Worm (Caenorhabditis elegans): ENCODE results near the gene memi-2.
A peak's percentile ranks its signal among the peaks of the same experiment; 100 is the strongest.

The memi-2 gene

ce11 chrIV:13393246-13393716 lies 7.0 kb downstream of the memi-2 start:
- TF ChIP-seq tlf-1 (GFP tag; optimal IDR thresholded peaks at IDR 0.05) (peak; percentile 5), atf-7 (tag; optimal IDR thresholded peaks at IDR 0.05) (peak; percentile 44), fkh-3 (tag; optimal IDR thresholded peaks at IDR 0.05) (no peak), snpc-3.4 (tag; optimal IDR thresholded peaks at IDR 0.05) (no peak), nhr-90 (tag; optimal IDR thresholded peaks at IDR 0.05) (peak; percentile 53), F57A8.1 (GFP tag; optimal IDR thresholded peaks at IDR 0.05) (no peak), sptf-2 (GFP tag; optimal IDR thresholded peaks at IDR 0.05) (no peak), ets-4 (GFP tag; optimal IDR thresholded peaks at IDR 0.05) (no peak), lir-1 (GFP tag; conservative IDR thresholded peaks at IDR 0.05) (0 out of 2 replicates have a peak, but pooled peaks have one; percentile 7), ztf-26 (tag; optimal IDR thresholded peaks at IDR 0.05) (peak; percentile 55), dox-1 (GFP tag; IDR thresholded peaks at IDR 0.05) (no peak), nfyb-1 (GFP tag; IDR thresholded peaks at IDR 0.05) (peak; percentile 69), let-607 (tag; optimal IDR thresholded peaks at IDR 0.05) (peak in 1 of 2 experiments; percentile 41), ztf-22 (GFP tag; optimal IDR thresholded peaks at IDR 0.05) (peak; percentile 38), B0035.1 (tag; optimal IDR thresholded peaks at IDR 0.05) (no peak), cebp-1 (GFP tag; IDR thresholded peaks at IDR 0.05) (no peak; the same call in 1 of the 2 replicates), cebp-1 (tag; optimal IDR thresholded peaks at IDR 0.05) (peak; percentile 34), lin-54 (GFP tag; optimal IDR thresholded peaks at IDR 0.05) (no peak), nhr-80 (tag; optimal IDR thresholded peaks at IDR 0.05) (peak; percentile 81), snpc-4 (GFP tag; optimal IDR thresholded peaks at IDR 0.05) (no peak), snpc-4 (tag; optimal IDR thresholded peaks at IDR 0.05) (peak in 1 of 4 experiments; percentile 0), K11D2.4 (GFP tag; IDR thresholded peaks at IDR 0.05) (0 out of 2 replicates have a peak, but pooled peaks have one; percentile 12), somi-1 (GFP tag; optimal IDR thresholded peaks at IDR 0.05) (peak; percentile 25), lin-40 (tag; optimal IDR thresholded peaks at IDR 0.05) (peak; percentile 77), rec-8 (tag; optimal IDR thresholded peaks at IDR 0.05) (no peak), xnd-1 (tag; optimal IDR thresholded peaks at IDR 0.05) (no peak), tbp1 (GFP tag; optimal IDR thresholded peaks at IDR 0.05) (peak; percentile 7), Y53G8AR.9 (GFP tag; conservative IDR thresholded peaks at IDR 0.05) (0 out of 2 replicates have a peak, but pooled peaks have one; percentile 41)

- TF ChIP-seq dox-1 (GFP tag; IDR thresholded peaks at IDR 0.05) = 0 out of 2 replicates have a peak, but pooled peaks have one; percentile 28
- peak; percentile 67 for TF ChIP-seq zim-3 (tag; optimal IDR thresholded peaks at IDR 0.05)
- no peak for TF ChIP-seq egl-44 (GFP tag; IDR thresholded peaks at IDR 0.05)
- peak; percentile 35 for TF ChIP-seq ztf-26 (tag; optimal IDR thresholded peaks at IDR 0.05)
- no peak for TF ChIP-seq nhr-179 (tag; optimal IDR thresholded peaks at IDR 0.05)
- TF ChIP-seq hsf-1 (GFP tag; IDR thresholded peaks at IDR 0.05) = 0 out of 2 replicates have a peak, but pooled peaks have one; percentile 40
These were observed 8.1 kb downstream of the memi-2 start for ce11 chrIV:13392230-13392629.

ce11 chrIV:13390770-13391169 lies 9.5 kb downstream of the memi-2 start:
- TF ChIP-seq hsf-1 (GFP tag; IDR thresholded peaks at IDR 0.05) = no peak
- TF ChIP-seq repo-1 (tag; optimal IDR thresholded peaks at IDR 0.05) = peak; percentile 52

- TF ChIP-seq nfya-2 (GFP tag; IDR thresholded peaks at IDR 0.05) (no peak), pbrm-1 (GFP tag; IDR thresholded peaks at IDR 0.05) (0 out of 2 replicates have a peak, but pooled peaks have one; percentile 6), C06A6.2 (GFP tag; conservative IDR thresholded peaks at IDR 0.05) (no peak), attf-3 (GFP tag; conservative IDR thresholded peaks at IDR 0.05) (no peak), aptf-2 (GFP tag; conservative IDR thresholded peaks at IDR 0.05) (no peak), K12H6.12 (tag; optimal IDR thresholded peaks at IDR 0.05) (no peak), ZK185.1 (tag; optimal IDR thresholded peaks at IDR 0.05; ENCODE audit: poor library complexity, severe bottlenecking) (peak; percentile 74), F39B2.1 (GFP tag; IDR thresholded peaks at IDR 0.05) (no peak)
These were observed 11.1 kb downstream of the memi-2 start for ce11 chrIV:13389237-13389636.

Data from whole organism, young adult.